Worm (Caenorhabditis elegans): ENCODE measurements around the gene gpcp-2.

gpcp-2 gene

ce11 chrII:8020580-8021044 is 52.6 kb downstream of the gpcp-2 start (continued):
- TF ChIP-seq egrh-3 (GFP tag; IDR thresholded peaks at IDR 0.05) (no peak), Y95B8A.8 (GFP tag; IDR thresholded peaks at IDR 0.05) (peak; percentile 68; the same call in 1 of the 2 replicates), nhr-90 (tag; optimal IDR thresholded peaks at IDR 0.05) (no peak), attf-5 (GFP tag; optimal IDR thresholded peaks at IDR 0.05) (peak; percentile 39), F23B12.7 (tag; optimal IDR thresholded peaks at IDR 0.05; ENCODE audit: insufficient read depth) (no peak), cebp-1 (GFP tag; IDR thresholded peaks at IDR 0.05) (peak; percentile 17; the same call in 1 of the 2 replicates), cebp-1 (tag; optimal IDR thresholded peaks at IDR 0.05) (peak; percentile 73), madf-6 (GFP tag; IDR thresholded peaks at IDR 0.05) (peak; percentile 49), C17E4.6 (GFP tag; IDR thresholded peaks at IDR 0.05) (no peak), Y56A3A.18 (GFP tag; IDR thresholded peaks at IDR 0.05) (peak; percentile 14; the same call in 1 of the 2 replicates), B0336.3 (GFP tag; IDR thresholded peaks at IDR 0.05) (peak; percentile 84), him-1 (tag; optimal IDR thresholded peaks at IDR 0.05) (no peak), ztf-22 (GFP tag; optimal IDR thresholded peaks at IDR 0.05) (peak; percentile 51), rcor-1 (GFP tag; IDR thresholded peaks at IDR 0.05) (peak; percentile 43; the same call in 1 of the 2 replicates), xnd-1 (tag; optimal IDR thresholded peaks at IDR 0.05) (no peak), lag-1 (GFP tag; IDR thresholded peaks at IDR 0.05) (no peak), attf-6 (GFP tag; IDR thresholded peaks at IDR 0.05) (peak; percentile 56; the same call in 1 of the 2 replicates), zim-3 (tag; optimal IDR thresholded peaks at IDR 0.05) (peak; percentile 9), fkh-3 (tag; optimal IDR thresholded peaks at IDR 0.05) (no peak), chd-7 (tag; optimal IDR thresholded peaks at IDR 0.05) (peak; percentile 61), F57C9.4 (tag; optimal IDR thresholded peaks at IDR 0.05) (no peak), bed-1 (GFP tag; IDR thresholded peaks at IDR 0.05) (no peak), die-1 (tag; optimal IDR thresholded peaks at IDR 0.05) (peak; percentile 22), ztf-26 (tag; optimal IDR thresholded peaks at IDR 0.05) (peak; percentile 55), dox-1 (GFP tag; IDR thresholded peaks at IDR 0.05) (peak; percentile 31; the same call in 1 of the 2 replicates), hlh-12 (tag; optimal IDR thresholded peaks at IDR 0.05) (no peak), snpc-3.4 (tag; optimal IDR thresholded peaks at IDR 0.05) (no peak), Y79H2A.3 (GFP tag; conservative IDR thresholded peaks at IDR 0.05) (peak; percentile 84), egl-44 (GFP tag; IDR thresholded peaks at IDR 0.05) (no peak), snpc-1.3 (tag; optimal IDR thresholded peaks at IDR 0.05; ENCODE audit: insufficient read depth) (peak; percentile 20), F49E8.2 (tag; optimal IDR thresholded peaks at IDR 0.05; ENCODE audit: insufficient read depth) (peak; percentile 31), B0035.1 (tag; optimal IDR thresholded peaks at IDR 0.05) (no peak), lin-26 (GFP tag; IDR thresholded peaks at IDR 0.05) (peak; percentile 33; the same call in 1 of the 2 replicates), rec-8 (tag; optimal IDR thresholded peaks at IDR 0.05) (no peak), ceh-40 (GFP tag; IDR thresholded peaks at IDR 0.05) (peak; percentile 57; the same call in 1 of the 2 replicates), nfyb-1 (GFP tag; IDR thresholded peaks at IDR 0.05) (peak; percentile 71), F52B5.7 (tag; optimal IDR thresholded peaks at IDR 0.05) (peak; percentile 52), nhr-27 (tag; optimal IDR thresholded peaks at IDR 0.05) (no peak), tbp1 (GFP tag; optimal IDR thresholded peaks at IDR 0.05) (peak; percentile 12), ceh-79 (tag; optimal IDR thresholded peaks at IDR 0.05) (peak; percentile 50), Y53F4B.3 (GFP tag; IDR thresholded peaks at IDR 0.05) (no peak), lir-1 (GFP tag; conservative IDR thresholded peaks at IDR 0.05) (no peak), repo-1 (tag; optimal IDR thresholded peaks at IDR 0.05) (peak; percentile 42), F57A8.1 (GFP tag; optimal IDR thresholded peaks at IDR 0.05) (no peak)
